Worm (Caenorhabditis elegans) whole organism, L3 larva: ENCODE measurements around the gene srd-17.

ENCODE experiments used
- ZK546.5 ChIP-seq: sonication (generic microtip); optimal IDR thresholded peaks from 2 replicates; lab custom pipeline; 2017; ENCODE audit warnings: missing biosample characterization, missing genetic modification characterization
- ceh-9 ChIP-seq: sonication (generic microtip); optimal IDR thresholded peaks from 2 replicates; lab custom pipeline; 2018; ENCODE audit warnings: missing biosample characterization, missing genetic modification characterization
- daf-12 ChIP-seq: fragments of 150-350 bp; optimal IDR thresholded peaks from 2 replicates; lab custom pipeline; 2014; ENCODE audit warnings: missing biosample characterization, missing genetic modification reagents, missing genetic modification characterization
- eor-1 ChIP-seq, 2 experiments: fragments of 150-350 bp; optimal IDR thresholded peaks; 2 replicates each; lab custom pipeline; 2014 to 2018; ENCODE audit warnings: missing biosample characterization in 2 of 2, missing genetic modification characterization in 2 of 2
- lin-39 ChIP-seq: fragments of 150-350 bp; optimal IDR thresholded peaks from 2 replicates; lab custom pipeline; 2018; ENCODE audit warnings: missing biosample characterization, missing genetic modification reagents, missing genetic modification characterization
- nhr-237 ChIP-seq: fragments of 150-350 bp; optimal IDR thresholded peaks from 2 replicates; lab custom pipeline; 2014; ENCODE audit warnings: missing biosample characterization, missing genetic modification characterization
- tbx-2 ChIP-seq: sonication (generic microtip); optimal IDR thresholded peaks from 2 replicates; lab custom pipeline; 2016; ENCODE audit warnings: mild to moderate bottlenecking, missing genetic modification characterization, missing compliant biosample characterization
- unc-39 ChIP-seq: sonication (generic microtip); optimal IDR thresholded peaks from 4 replicates; lab custom pipeline; 2017; ENCODE audit warnings: missing biosample characterization, missing genetic modification characterization
- ztf-4 ChIP-seq: fragments of 150-350 bp; optimal IDR thresholded peaks from 2 replicates; lab custom pipeline; 2014; ENCODE audit warnings: missing biosample characterization, missing genetic modification characterization

DNA sequence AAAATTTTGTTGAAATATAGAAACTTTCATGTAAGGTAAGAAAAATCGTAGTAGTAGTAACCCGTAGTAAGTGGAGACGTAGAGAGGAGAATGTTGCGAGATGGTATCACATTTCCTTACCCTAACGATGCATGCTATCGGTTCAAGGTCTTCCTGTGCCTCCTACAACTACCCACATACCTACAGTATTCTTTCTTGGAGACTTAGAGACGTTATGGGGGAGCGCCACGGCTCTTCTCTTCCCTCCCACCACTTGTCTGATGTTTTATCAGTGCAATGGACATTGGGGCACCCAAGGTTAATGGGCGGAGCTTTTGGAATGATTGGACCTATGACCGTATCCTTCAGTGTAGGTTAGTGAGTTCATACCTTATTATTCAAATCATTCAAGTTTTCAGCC lies 41.6 kb downstream of the srd-17 start:
- TF ChIP-seq ztf-4 (tag; lab: Kevin White, UChicago) (no peak), ceh-9 (tag; lab: Kevin White, UChicago) (no peak), nhr-237 (tag; lab: Kevin White, UChicago) (no peak), tbx-2 (tag; lab: Kevin White, UChicago) (no peak), eor-1 (tag; optimal IDR thresholded peaks at IDR 0.05; lab: Kevin White, UChicago) (no peak), daf-12 (tag; lab: Kevin White, UChicago) (no peak), lin-39 (tag; lab: Kevin White, UChicago) (no peak), unc-39 (no peak), ZK546.5 (no peak)
